Worm (Caenorhabditis elegans) whole organism, early embryonic: ENCODE measurements around the gene pdi-2.

Experiments
- B0310.2 ChIP-seq: sonication (generic microtip); optimal IDR thresholded peaks from 2 replicates; lab custom pipeline; 2016; ENCODE audit warnings: mild to moderate bottlenecking, missing genetic modification characterization, missing compliant biosample characterization
- F13C5.2 ChIP-seq: sonication (generic microtip); optimal IDR thresholded peaks from 2 replicates; lab custom pipeline; 2017; ENCODE audit warnings: mild to moderate bottlenecking, missing genetic modification characterization, inconsistent platforms, missing compliant biosample characterization
- aly-1 ChIP-seq: sonication (generic microtip); optimal IDR thresholded peaks from 2 replicates; lab custom pipeline; 2016; ENCODE audit warnings: missing genetic modification characterization, missing compliant biosample characterization
- ama-1 ChIP-seq: fragments of 150-350 bp; optimal IDR thresholded peaks from 2 replicates; lab custom pipeline; 2014
- ceh-13 ChIP-seq: fragments of 200-800 bp; sonication (Bioruptor generic); optimal IDR thresholded peaks from 2 replicates; lab custom pipeline; 2018; ENCODE audit warnings: mild to moderate bottlenecking, missing genetic modification characterization, missing compliant biosample characterization
- ceh-36 ChIP-seq: sonication (generic microtip); optimal IDR thresholded peaks from 2 replicates; lab custom pipeline; 2016; ENCODE audit warnings: missing genetic modification characterization, inconsistent platforms, missing compliant biosample characterization
- ets-7 ChIP-seq: sonication (generic microtip); optimal IDR thresholded peaks from 2 replicates; lab custom pipeline; 2016; ENCODE audit warnings: missing genotype, missing genetic modification characterization, missing compliant biosample characterization
- flt-1 ChIP-seq: fragments of 200-800 bp; sonication (Bioruptor generic); IDR thresholded peaks from 2 replicates; pipeline ENCODE4 v1.3.6; 2022; ENCODE audit warnings: missing genetic modification characterization, missing compliant biosample characterization
- hmbx-1 ChIP-seq: sonication (generic microtip); optimal IDR thresholded peaks from 2 replicates; lab custom pipeline; 2016; ENCODE audit warnings: mild to moderate bottlenecking, missing genetic modification characterization, missing compliant biosample characterization
- hmg-4 ChIP-seq: fragments of 200-800 bp; sonication (Bioruptor generic); optimal IDR thresholded peaks from 2 replicates; lab custom pipeline; 2018; ENCODE audit warnings: mild to moderate bottlenecking, missing genetic modification characterization, missing compliant biosample characterization
- hnd-1 ChIP-seq: sonication (generic microtip); optimal IDR thresholded peaks from 2 replicates; lab custom pipeline; 2016; ENCODE audit warnings: missing genetic modification characterization, missing compliant biosample characterization
- pes-1 ChIP-seq: fragments of 200-800 bp; sonication (Bioruptor generic); IDR thresholded peaks from 2 replicates; pipeline ENCODE4 v1.3.6; 2022; ENCODE audit warnings: missing genetic modification reagents, missing genetic modification characterization, missing compliant biosample characterization
- scrt-1 ChIP-seq: fragments of 200-800 bp; sonication (Bioruptor generic); IDR thresholded peaks from 2 replicates; pipeline ENCODE4 v1.3.6; 2022; ENCODE audit warnings: missing genetic modification characterization, missing compliant biosample characterization
- sea-1 ChIP-seq: fragments of 200-800 bp; sonication (Bioruptor generic); conservative IDR thresholded peaks from 2 replicates; pipeline ENCODE4 v1.3.6; 2022; ENCODE audit warnings: missing genetic modification characterization, missing compliant biosample characterization
- tbx-11 ChIP-seq: fragments of 200-800 bp; sonication (Bioruptor generic); IDR thresholded peaks from 2 replicates; pipeline ENCODE4 v1.3.6; 2022; ENCODE audit warnings: missing genetic modification characterization, missing compliant biosample characterization
- tbx-37 ChIP-seq: fragments of 200-800 bp; sonication (Bioruptor generic); conservative IDR thresholded peaks from 2 replicates; pipeline ENCODE4 v1.3.6; 2022; ENCODE audit warnings: missing genetic modification reagents, missing genetic modification characterization, missing compliant biosample characterization
- tra-4 ChIP-seq: sonication (generic microtip); optimal IDR thresholded peaks from 2 replicates; lab custom pipeline; 2017; ENCODE audit warnings: missing genetic modification characterization, missing compliant biosample characterization

Gene pdi-2

DNA sequence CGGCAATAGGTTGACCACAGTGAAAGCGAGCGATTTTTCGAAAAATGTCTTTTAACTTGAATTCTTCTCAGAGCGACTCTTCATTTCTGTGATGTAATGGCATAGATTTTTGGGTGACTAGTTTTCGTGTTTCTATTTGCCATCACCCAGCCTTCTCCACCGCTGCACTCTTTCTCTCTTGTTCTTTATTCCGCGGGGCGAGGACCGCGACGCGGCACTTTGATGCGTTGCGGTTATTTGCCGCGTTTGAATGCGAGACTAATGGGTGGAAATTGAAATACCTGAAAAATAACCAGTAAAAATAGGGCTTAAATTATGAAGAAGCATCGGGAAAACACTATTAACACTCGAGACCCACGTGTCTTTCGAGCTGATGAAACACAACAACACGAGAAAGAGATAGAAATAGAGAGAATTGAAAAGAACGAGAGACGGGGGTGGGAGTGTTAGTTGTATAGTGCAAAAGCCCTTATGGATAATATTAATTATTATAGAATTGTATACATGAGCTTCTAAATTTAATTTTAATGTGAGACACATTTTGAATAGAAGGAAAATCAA lies 19.8 kb upstream of the pdi-2 start, which contains the start of gene dgk-2:
dgk-2 (minus strand) TSS at position 281 of the 561 bp plus-strand sequence.
- TF ChIP-seq scrt-1 (GFP tag; lab: Robert Waterston, UW): no peak
- TF ChIP-seq hmg-4 (GFP tag; lab: Kevin White, UChicago): peak; percentile 25
- TF ChIP-seq F13C5.2 (tag; lab: Kevin White, UChicago): peak; percentile 49
- TF ChIP-seq ama-1 (lab: Kevin White, UChicago): no peak
- TF ChIP-seq sea-1 (GFP tag; lab: Robert Waterston, UW): peak; percentile 51; the same call in 1 of the 2 replicates

ce11 chrX:4507122-4507681 lies 16.8 kb upstream of the pdi-2 start:
- TF ChIP-seq pes-1 (GFP tag; lab: Robert Waterston, UW): no peak
- no peak for TF ChIP-seq aly-1 (tag; lab: Kevin White, UChicago)
- TF ChIP-seq tbx-11 (GFP tag; lab: Robert Waterston, UW): no peak
- TF ChIP-seq flt-1 (GFP tag; lab: Robert Waterston, UW): no peak
- no peak for TF ChIP-seq hnd-1
- no peak for TF ChIP-seq tra-4 (tag; lab: Kevin White, UChicago)
- no peak for TF ChIP-seq F13C5.2 (tag; lab: Kevin White, UChicago)
- TF ChIP-seq tbx-37 (GFP tag; lab: Robert Waterston, UW): no peak
- no peak for TF ChIP-seq ama-1 (lab: Kevin White, UChicago)
- no peak for TF ChIP-seq ets-7
- TF ChIP-seq sea-1 (GFP tag; lab: Robert Waterston, UW): no peak
- no peak for TF ChIP-seq hmg-4 (GFP tag; lab: Kevin White, UChicago)
- TF ChIP-seq hmbx-1: no peak
- TF ChIP-seq scrt-1 (GFP tag; lab: Robert Waterston, UW): no peak
- no peak for TF ChIP-seq ceh-36 (tag; lab: Kevin White, UChicago)
- no peak for TF ChIP-seq B0310.2 (tag; lab: Kevin White, UChicago)

ce11 chrX:4508209-4508608 lies 15.7 kb upstream of the pdi-2 start, which contains the start of gene rhi-1:
Gene rhi-1, plus strand, starts transcription at chrX:4508509.
- TF ChIP-seq hnd-1 (no peak), F13C5.2 (tag; lab: Kevin White, UChicago) (no peak), pes-1 (GFP tag; lab: Robert Waterston, UW) (no peak), tbx-37 (GFP tag; lab: Robert Waterston, UW) (no peak), tbx-11 (GFP tag; lab: Robert Waterston, UW) (no peak), B0310.2 (tag; lab: Kevin White, UChicago) (no peak), sea-1 (GFP tag; lab: Robert Waterston, UW) (no peak), ceh-36 (tag; lab: Kevin White, UChicago) (no peak), hmbx-1 (no peak), aly-1 (tag; lab: Kevin White, UChicago) (no peak), hmg-4 (GFP tag; lab: Kevin White, UChicago) (no peak), flt-1 (GFP tag; lab: Robert Waterston, UW) (no peak), tra-4 (tag; lab: Kevin White, UChicago) (no peak)

DNA sequence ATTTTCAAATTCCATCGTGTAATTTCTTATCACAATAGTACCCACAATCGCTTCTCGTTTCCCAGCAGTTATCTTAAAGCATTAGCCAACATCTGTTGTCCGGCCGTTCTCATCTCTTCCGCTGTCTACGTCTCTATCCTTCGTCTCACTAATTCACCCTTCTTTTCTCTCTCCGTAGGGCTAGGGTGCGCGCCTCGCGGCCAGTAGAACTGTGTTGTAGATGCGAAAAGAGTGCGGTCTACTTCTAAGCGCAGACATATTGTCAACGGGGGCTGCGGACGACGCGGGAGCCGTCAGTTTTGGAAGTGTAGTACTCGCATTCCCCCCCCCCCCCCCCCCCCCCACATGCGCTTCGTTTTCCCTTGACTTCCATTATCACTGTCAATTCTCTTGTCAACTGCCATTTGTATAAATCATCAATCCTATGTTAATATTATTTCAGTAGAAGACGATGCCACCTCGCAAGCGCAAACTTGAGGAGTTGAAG lies 10.3 kb upstream of the pdi-2 start, which contains the start of gene spr-3:
spr-3 (plus strand) TSS at position 437 of the 487 bp plus-strand sequence.
- no peak for TF ChIP-seq scrt-1 (GFP tag; lab: Robert Waterston, UW)
- no peak for TF ChIP-seq tra-4 (tag; lab: Kevin White, UChicago)
- TF ChIP-seq pes-1 (GFP tag; lab: Robert Waterston, UW): 0 out of 2 replicates have a peak, but pooled peaks have one; percentile 10
- TF ChIP-seq hmg-4 (GFP tag; lab: Kevin White, UChicago): peak; percentile 66
- no peak for TF ChIP-seq B0310.2 (tag; lab: Kevin White, UChicago)
- TF ChIP-seq sea-1 (GFP tag; lab: Robert Waterston, UW): 0 out of 2 replicates have a peak, but pooled peaks have one; percentile 47

DNA sequence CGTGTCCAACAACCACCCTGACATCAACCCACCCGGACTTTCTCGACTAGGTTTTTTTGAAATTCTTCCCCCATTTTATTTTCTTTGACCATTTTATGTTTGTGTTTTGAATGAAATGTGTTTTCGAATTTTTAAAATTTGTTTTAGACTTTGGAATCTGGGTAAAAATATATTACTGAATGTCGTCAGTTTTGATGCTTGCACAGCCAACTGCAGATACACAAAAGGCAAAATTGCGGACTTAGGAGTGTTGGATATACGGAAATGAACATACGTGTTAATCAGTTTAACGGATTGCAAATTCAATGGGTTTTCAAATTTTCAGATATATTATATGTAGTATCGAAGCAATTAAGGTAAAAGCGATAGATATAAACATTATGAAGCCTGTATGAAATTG lies 7.2 kb upstream of the pdi-2 start:
- TF ChIP-seq hnd-1 (no peak), tbx-11 (GFP tag; lab: Robert Waterston, UW) (no peak), sea-1 (GFP tag; lab: Robert Waterston, UW) (no peak), F13C5.2 (tag; lab: Kevin White, UChicago) (no peak)

DNA sequence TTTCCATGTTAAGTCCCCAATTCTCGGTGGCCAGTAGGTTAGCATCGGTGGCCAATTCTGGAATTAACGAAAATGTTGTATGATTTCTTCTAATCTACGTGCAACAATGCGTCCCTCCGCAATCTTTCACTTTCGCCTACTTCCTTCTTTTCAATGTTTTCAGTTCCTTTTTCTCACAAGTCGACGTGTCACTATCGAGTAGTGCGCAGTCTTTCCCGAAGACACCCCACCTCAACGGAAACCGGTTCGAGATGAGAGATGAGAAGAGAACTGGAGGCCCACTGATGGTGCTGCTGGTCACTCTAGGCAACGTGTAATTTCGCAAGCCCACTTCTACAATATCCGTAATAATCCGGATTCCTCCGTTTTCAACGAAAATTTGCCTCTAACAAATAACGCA lies 4.0 kb upstream of the pdi-2 start:
- TF ChIP-seq pes-1 (GFP tag; lab: Robert Waterston, UW): no peak
- no peak for TF ChIP-seq hmbx-1
- TF ChIP-seq hmg-4 (GFP tag; lab: Kevin White, UChicago): no peak
- no peak for TF ChIP-seq scrt-1 (GFP tag; lab: Robert Waterston, UW)
- no peak for TF ChIP-seq sea-1 (GFP tag; lab: Robert Waterston, UW)
- TF ChIP-seq ceh-36 (tag; lab: Kevin White, UChicago): no peak
- no peak for TF ChIP-seq tra-4 (tag; lab: Kevin White, UChicago)
- no peak for TF ChIP-seq flt-1 (GFP tag; lab: Robert Waterston, UW)
- no peak for TF ChIP-seq tbx-11 (GFP tag; lab: Robert Waterston, UW)
- TF ChIP-seq B0310.2 (tag; lab: Kevin White, UChicago): no peak
- no peak for TF ChIP-seq tbx-37 (GFP tag; lab: Robert Waterston, UW)
- TF ChIP-seq ets-7: no peak
- no peak for TF ChIP-seq hnd-1
- no peak for TF ChIP-seq F13C5.2 (tag; lab: Kevin White, UChicago)
- TF ChIP-seq ceh-13 (GFP tag; lab: Kevin White, UChicago): no peak
- TF ChIP-seq aly-1 (tag; lab: Kevin White, UChicago): no peak

ce11 chrX:4521166-4521565 lies 2.8 kb upstream of the pdi-2 start:
- no peak for TF ChIP-seq hnd-1
- no peak for TF ChIP-seq B0310.2 (tag; lab: Kevin White, UChicago)
- no peak for TF ChIP-seq F13C5.2 (tag; lab: Kevin White, UChicago)
- TF ChIP-seq hmg-4 (GFP tag; lab: Kevin White, UChicago): no peak
- no peak for TF ChIP-seq pes-1 (GFP tag; lab: Robert Waterston, UW)
- TF ChIP-seq tbx-11 (GFP tag; lab: Robert Waterston, UW): no peak
- TF ChIP-seq ceh-36 (tag; lab: Kevin White, UChicago): no peak
- no peak for TF ChIP-seq scrt-1 (GFP tag; lab: Robert Waterston, UW)
- TF ChIP-seq ceh-13 (GFP tag; lab: Kevin White, UChicago): no peak
- no peak for TF ChIP-seq ets-7
- TF ChIP-seq tbx-37 (GFP tag; lab: Robert Waterston, UW): no peak
- TF ChIP-seq hmbx-1: no peak
- TF ChIP-seq ama-1 (lab: Kevin White, UChicago): no peak
- no peak for TF ChIP-seq tra-4 (tag; lab: Kevin White, UChicago)
- TF ChIP-seq aly-1 (tag; lab: Kevin White, UChicago): no peak
- no peak for TF ChIP-seq sea-1 (GFP tag; lab: Robert Waterston, UW)
- no peak for TF ChIP-seq flt-1 (GFP tag; lab: Robert Waterston, UW)
